Worm (Caenorhabditis elegans) whole organism, L1 larva: ENCODE data around the gene R08C7.1.

Experiments
- aha-1 ChIP-seq: fragments of 150-350 bp; optimal IDR thresholded peaks from 2 replicates; lab custom pipeline; 2014; ENCODE audit warnings: missing biosample characterization, missing genetic modification characterization
- ama-1 ChIP-seq: fragments of 150-350 bp; optimal IDR thresholded peaks from 2 replicates; lab custom pipeline; 2014
- dpl-1 ChIP-seq, 3 experiments: fragments of 150-350 bp in 2 of 3; sonication (generic microtip) in 1 of 3; optimal IDR thresholded peaks; 2 replicates each; lab custom pipeline; 2014 to 2017; ENCODE audit warnings: missing biosample characterization in 3 of 3, missing genetic modification characterization in 3 of 3, missing genetic modification reagents in 3 of 3
- dsc-1 ChIP-seq: sonication (generic microtip); optimal IDR thresholded peaks from 2 replicates; lab custom pipeline; 2016; ENCODE audit warnings: mild to moderate bottlenecking, missing genetic modification characterization, missing compliant biosample characterization
- efl-1 ChIP-seq, 4 experiments: fragments of 150-350 bp; optimal IDR thresholded peaks in 3 of 4; peaks in 1 of 4; 1 replicate in 1 of 4; 2 replicates in 3 of 4; lab custom pipeline; 2014; ENCODE audit warnings: missing biosample characterization in 2 of 4, missing genetic modification characterization in 2 of 4, missing genetic modification reagents in 2 of 4
- elt-3 ChIP-seq, 6 experiments: fragments of 150-350 bp in 1 of 6; sonication (generic microtip); optimal IDR thresholded peaks; 2 replicates each; lab custom pipeline; 2017 to 2018; ENCODE audit warnings: missing biosample characterization in 6 of 6, missing genetic modification characterization in 6 of 6, inconsistent platforms in 1 of 6
- fkh-10 ChIP-seq: sonication (generic microtip); optimal IDR thresholded peaks from 2 replicates; lab custom pipeline; 2017; ENCODE audit warnings: missing biosample characterization, missing genetic modification reagents, missing genetic modification characterization
- fkh-4 ChIP-seq: sonication (generic microtip); optimal IDR thresholded peaks from 2 replicates; lab custom pipeline; 2016; ENCODE audit warnings: missing compliant biosample characterization, missing genetic modification characterization, borderline replicate concordance
- fkh-8 ChIP-seq: sonication (generic microtip); optimal IDR thresholded peaks from 2 replicates; lab custom pipeline; 2016; ENCODE audit warnings: mild to moderate bottlenecking, missing genetic modification characterization, missing compliant biosample characterization
- hlh-17 ChIP-seq: fragments of 200-800 bp; sonication (Bioruptor generic); optimal IDR thresholded peaks from 2 replicates; lab custom pipeline; 2018; ENCODE audit warnings: missing genetic modification characterization, mild to moderate bottlenecking, missing compliant biosample characterization, moderate library complexity, borderline replicate concordance
- hpl-2 ChIP-seq: fragments of 150-350 bp; optimal IDR thresholded peaks from 2 replicates; lab custom pipeline; 2014; ENCODE audit warnings: missing biosample characterization, missing genetic modification reagents, missing genetic modification characterization
- irx-1 ChIP-seq: sonication (generic microtip); optimal IDR thresholded peaks from 2 replicates; lab custom pipeline; 2016; ENCODE audit warnings: missing genetic modification characterization, missing compliant biosample characterization
- isw-1 ChIP-seq: fragments of 200-800 bp; sonication (Bioruptor generic); IDR thresholded peaks from 2 replicates; pipeline ENCODE4 v1.3.6; 2022; ENCODE audit warnings: missing genetic modification characterization, missing compliant biosample characterization
- lin-15B ChIP-seq: fragments of 150-350 bp; sonication (generic microtip); optimal IDR thresholded peaks from 3 replicates; lab custom pipeline; 2014; ENCODE audit warnings: missing biosample characterization, missing genetic modification characterization
- lin-39 ChIP-seq: fragments of 150-350 bp; optimal IDR thresholded peaks from 2 replicates; lab custom pipeline; 2014; ENCODE audit warnings: missing biosample characterization, missing genetic modification reagents, missing genetic modification characterization
- lir-3 ChIP-seq: sonication (generic microtip); optimal IDR thresholded peaks from 2 replicates; lab custom pipeline; 2016; ENCODE audit warnings: mild to moderate bottlenecking, missing genetic modification characterization, moderate library complexity, missing compliant biosample characterization; ENCODE audit not compliant: poor library complexity
- lsy-2 ChIP-seq, 2 experiments: fragments of 150-350 bp; optimal IDR thresholded peaks; 2 replicates each; lab custom pipeline; 2014; ENCODE audit warnings: missing biosample characterization in 2 of 2, missing genetic modification characterization in 2 of 2
- mab-9 ChIP-seq: fragments of 200-800 bp; sonication (Bioruptor generic); IDR thresholded peaks from 2 replicates; pipeline ENCODE4 v1.3.6; 2022; ENCODE audit warnings: missing genetic modification reagents, missing genetic modification characterization, missing compliant biosample characterization
- mdl-1 ChIP-seq, 2 experiments: fragments of 150-350 bp; optimal IDR thresholded peaks; 2 replicates each; lab custom pipeline; 2014 to 2017; ENCODE audit warnings: missing biosample characterization in 2 of 2, missing genetic modification characterization in 2 of 2, inconsistent platforms in 1 of 2
- mef-2 ChIP-seq: fragments of 150-350 bp; optimal IDR thresholded peaks from 2 replicates; lab custom pipeline; 2014; ENCODE audit warnings: missing biosample characterization, missing genetic modification characterization
- mep-1 ChIP-seq: fragments of 150-350 bp; optimal IDR thresholded peaks from 2 replicates; lab custom pipeline; 2014; ENCODE audit warnings: missing biosample characterization, missing genetic modification characterization
- nhr-12 ChIP-seq: sonication (generic microtip); optimal IDR thresholded peaks from 2 replicates; lab custom pipeline; 2017; ENCODE audit warnings: missing biosample characterization, missing genetic modification characterization
- nhr-20 ChIP-seq: sonication (generic microtip); optimal IDR thresholded peaks from 2 replicates; lab custom pipeline; 2016; ENCODE audit warnings: mild to moderate bottlenecking, missing genetic modification characterization, missing compliant biosample characterization
- nhr-71 ChIP-seq: sonication (generic microtip); optimal IDR thresholded peaks from 2 replicates; lab custom pipeline; 2016; ENCODE audit warnings: mild to moderate bottlenecking, missing genetic modification characterization, moderate library complexity, missing compliant biosample characterization
- nhr-76 ChIP-seq: sonication (generic microtip); optimal IDR thresholded peaks from 2 replicates; lab custom pipeline; 2017; ENCODE audit warnings: missing biosample characterization, missing genetic modification characterization
- nhr-84 ChIP-seq: sonication (generic microtip); optimal IDR thresholded peaks from 2 replicates; lab custom pipeline; 2017; ENCODE audit warnings: missing biosample characterization, missing genetic modification characterization
- nhr-85 ChIP-seq: sonication (generic microtip); peaks from one replicate; lab custom pipeline; 2016; ENCODE audit warnings: missing genetic modification characterization, inconsistent platforms, missing compliant biosample characterization
- pqm-1 ChIP-seq: sonication (generic microtip); optimal IDR thresholded peaks from 3 replicates; lab custom pipeline; 2017; ENCODE audit warnings: missing biosample characterization, missing genetic modification characterization
- sox-4 ChIP-seq: sonication (generic microtip); optimal IDR thresholded peaks from 2 replicates; lab custom pipeline; 2016; ENCODE audit warnings: missing genetic modification characterization, missing compliant biosample characterization
- tlp-1 ChIP-seq: fragments of 150-350 bp; optimal IDR thresholded peaks from 2 replicates; lab custom pipeline; 2014; ENCODE audit warnings: missing biosample characterization, missing genetic modification characterization
- unc-30 ChIP-seq: sonication (generic microtip); optimal IDR thresholded peaks from 2 replicates; lab custom pipeline; 2017; ENCODE audit warnings: missing biosample characterization, missing genetic modification characterization
- unc-86 ChIP-seq: sonication (generic microtip); optimal IDR thresholded peaks from 2 replicates; lab custom pipeline; 2016; ENCODE audit warnings: missing genetic modification characterization, missing compliant biosample characterization
- unc-98 ChIP-seq: fragments of 200-800 bp; sonication (Bioruptor generic); IDR thresholded peaks from 2 replicates; pipeline ENCODE4 v1.3.6; 2022; ENCODE audit warnings: missing genetic modification characterization, missing compliant biosample characterization
- xbp-1 ChIP-seq: sonication (generic microtip); optimal IDR thresholded peaks from 2 replicates; lab custom pipeline; 2016; ENCODE audit warnings: missing genetic modification characterization, missing compliant biosample characterization
- zip-4 ChIP-seq: fragments of 200-800 bp; sonication (Bioruptor generic); optimal IDR thresholded peaks from 2 replicates; lab custom pipeline; 2018; ENCODE audit warnings: mild to moderate bottlenecking, missing genetic modification characterization, moderate library complexity, missing compliant biosample characterization
- ztf-11 ChIP-seq, 2 experiments: sonication (generic microtip); optimal IDR thresholded peaks; 2 replicates each; lab custom pipeline; 2016 to 2017; ENCODE audit warnings: missing genetic modification characterization in 2 of 2, missing biosample characterization in 1 of 2, missing compliant biosample characterization in 1 of 2
- ztf-4 ChIP-seq: fragments of 150-350 bp; optimal IDR thresholded peaks from 2 replicates; lab custom pipeline; 2014; ENCODE audit warnings: missing biosample characterization, missing genetic modification characterization

The R08C7.1 gene

DNA sequence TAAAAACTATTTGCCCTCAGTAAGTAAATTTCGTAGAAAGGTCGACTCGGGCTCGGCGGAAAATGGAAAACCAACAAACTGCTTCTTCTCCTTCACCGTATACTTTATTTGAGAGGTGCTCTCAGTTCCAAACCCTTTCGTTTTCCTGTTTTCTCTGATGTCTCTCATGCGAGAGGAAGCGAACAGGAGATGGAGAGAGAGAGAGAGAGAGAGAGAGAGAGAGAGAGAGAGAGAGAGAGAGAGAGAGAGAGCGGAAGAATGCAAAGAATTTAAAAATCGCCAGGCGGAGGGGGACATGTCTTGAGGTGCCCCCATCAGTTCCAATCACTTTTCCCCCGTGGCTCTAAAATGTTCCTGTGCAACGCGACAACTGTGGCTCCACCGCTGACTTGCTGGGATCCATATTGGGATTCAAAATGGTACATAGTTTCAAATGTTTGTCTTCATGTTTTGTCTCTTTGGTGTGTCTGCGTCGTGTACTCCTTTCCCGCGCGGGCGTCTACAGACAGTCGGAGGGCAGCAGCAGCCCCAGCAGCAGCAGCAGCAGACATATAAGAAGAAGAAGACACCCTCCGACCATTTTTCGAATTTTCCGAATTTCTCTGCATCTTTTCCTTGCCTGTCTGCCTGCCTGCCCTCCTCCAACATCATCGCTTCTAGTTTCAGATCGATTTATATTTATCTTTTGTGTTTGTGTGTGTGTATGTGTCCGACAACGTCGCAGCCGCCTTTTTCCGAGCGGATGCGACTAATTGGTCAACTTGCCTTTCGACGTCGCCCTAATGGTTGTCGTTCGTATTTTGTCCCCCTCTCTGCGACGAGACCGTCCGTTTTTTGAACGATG, 2.9 kb downstream of the R08C7.1 start, which contains the start of gene R08C7.11 (continued):
- TF ChIP-seq nhr-20 (tag; lab: Kevin White, UChicago) = peak; percentile 6
- no peak for TF ChIP-seq fkh-8 (tag; lab: Kevin White, UChicago)
- TF ChIP-seq efl-1 (optimal IDR thresholded peaks at IDR 0.05; lab: Kevin White, UChicago) = peak; percentile 55
- TF ChIP-seq efl-1 (GFP tag; optimal IDR thresholded peaks at IDR 0.05 in 1 of 2; lab: Kevin White, UChicago) = peak in 1 of 2 experiments; percentile 86
- TF ChIP-seq unc-86 (tag; lab: Kevin White, UChicago) = no peak
- TF ChIP-seq ztf-11 (tag; optimal IDR thresholded peaks at IDR 0.05; lab: Kevin White, UChicago) = no peak
- TF ChIP-seq mab-9 (GFP tag; lab: Robert Waterston, UW) = no peak
- TF ChIP-seq nhr-71 (tag; lab: Kevin White, UChicago) = peak; percentile 40
- TF ChIP-seq hpl-2 (GFP tag; lab: Kevin White, UChicago) = no peak
- no peak for TF ChIP-seq nhr-76 (tag; lab: Kevin White, UChicago)
- no peak for TF ChIP-seq dsc-1
- no peak for TF ChIP-seq unc-98 (GFP tag; lab: Robert Waterston, UW)
- peak; percentile 2 to 16 (median 14) for TF ChIP-seq dpl-1 (GFP tag; optimal IDR thresholded peaks at IDR 0.05; lab: Kevin White, UChicago)
- peak in 2 of 6 experiments; percentile 5 to 66 for TF ChIP-seq elt-3 (tag; optimal IDR thresholded peaks at IDR 0.05; lab: Kevin White, UChicago)
- no peak for TF ChIP-seq irx-1 (tag; lab: Kevin White, UChicago)
- TF ChIP-seq unc-30 (tag; lab: Kevin White, UChicago) = no peak
- TF ChIP-seq isw-1 (GFP tag; lab: Robert Waterston, UW) = no peak
- no peak for TF ChIP-seq xbp-1
- no peak for TF ChIP-seq pqm-1
- TF ChIP-seq fkh-10 (GFP tag; lab: Kevin White, UChicago) = no peak
- TF ChIP-seq lir-3 (tag; lab: Kevin White, UChicago) = no peak
- no peak for TF ChIP-seq mef-2 (tag; lab: Kevin White, UChicago)
- TF ChIP-seq tlp-1 (tag; lab: Kevin White, UChicago) = no peak
- TF ChIP-seq hlh-17 (GFP tag; lab: Kevin White, UChicago) = no peak
- TF ChIP-seq nhr-85 (tag; lab: Kevin White, UChicago) = peak; percentile 82
- TF ChIP-seq aha-1 (tag; lab: Kevin White, UChicago) = no peak
- TF ChIP-seq lin-39 = no peak
- no peak for TF ChIP-seq ama-1 (lab: Kevin White, UChicago)
- no peak for TF ChIP-seq ztf-4 (tag; lab: Kevin White, UChicago)
- TF ChIP-seq zip-4 (GFP tag; lab: Kevin White, UChicago) = no peak
- TF ChIP-seq mdl-1 (tag; optimal IDR thresholded peaks at IDR 0.05; lab: Kevin White, UChicago) = no peak
- TF ChIP-seq sox-4 (tag; lab: Kevin White, UChicago) = no peak
- TF ChIP-seq fkh-4 = no peak
- TF ChIP-seq nhr-12 (tag; lab: Kevin White, UChicago) = no peak

ce11 chrIV:4456658-4457057, 5.0 kb downstream of the R08C7.1 start:
- TF ChIP-seq mef-2 (tag; lab: Kevin White, UChicago) (no peak), efl-1 (optimal IDR thresholded peaks at IDR 0.05; lab: Kevin White, UChicago) (no peak), efl-1 (GFP tag; optimal IDR thresholded peaks at IDR 0.05 in 1 of 2; lab: Kevin White, UChicago) (no peak), lin-15B (no peak), lsy-2 (tag; optimal IDR thresholded peaks at IDR 0.05; lab: Kevin White, UChicago) (no peak), aha-1 (tag; lab: Kevin White, UChicago) (no peak), fkh-4 (no peak), nhr-84 (tag; lab: Kevin White, UChicago) (no peak), ztf-4 (tag; lab: Kevin White, UChicago) (no peak), mab-9 (GFP tag; lab: Robert Waterston, UW) (no peak), mep-1 (tag; lab: Kevin White, UChicago) (no peak), nhr-20 (tag; lab: Kevin White, UChicago) (no peak)
